Fruit fly (Drosophila melanogaster) whole organism, prepupa: Measurements from ENCODE around the gene CG6071.

Experiments used
- CG10631 ChIP-seq: fragments of 200-800 bp; sonication (Bioruptor generic); optimal IDR thresholded peaks from 2 replicates; lab custom pipeline; 2016; ENCODE audit warnings: missing biosample characterization, missing genetic modification characterization
- CG11294 ChIP-seq: fragments of 200-800 bp; sonication (Bioruptor generic); IDR thresholded peaks from 2 replicates; pipeline ENCODE4 v1.3.6; 2022; ENCODE audit warnings: missing biosample characterization, missing genetic modification characterization
- CG11762 ChIP-seq: fragments of 200-800 bp; sonication (Bioruptor generic); optimal IDR thresholded peaks from 3 replicates; lab custom pipeline; 2016; ENCODE audit warnings: missing biosample characterization, missing genetic modification characterization; ENCODE audit not compliant: insufficient read depth
- CG1621 ChIP-seq: fragments of 200-800 bp; sonication (Bioruptor generic); optimal IDR thresholded peaks from 3 replicates; lab custom pipeline; 2018; ENCODE audit warnings: missing biosample characterization, mild to moderate bottlenecking, missing genetic modification characterization
- CG16779 ChIP-seq: fragments of 200-800 bp; sonication (Bioruptor generic); optimal IDR thresholded peaks from 3 replicates; lab custom pipeline; 2017; ENCODE audit warnings: missing biosample characterization, mild to moderate bottlenecking, missing genetic modification characterization
- CG3032 ChIP-seq: fragments of 200-800 bp; optimal IDR thresholded peaks from 2 replicates; lab custom pipeline; 2019; ENCODE audit warnings: missing biosample characterization, mild to moderate bottlenecking, missing genetic modification characterization, moderate library complexity
- CG32006 ChIP-seq: fragments of 200-800 bp; sonication (Bioruptor generic); optimal IDR thresholded peaks from 3 replicates; lab custom pipeline; 2017; ENCODE audit warnings: missing biosample characterization, mild to moderate bottlenecking, missing genetic modification characterization
- CG34406 ChIP-seq: fragments of 200-800 bp; sonication (Bioruptor generic); optimal IDR thresholded peaks from 3 replicates; lab custom pipeline; 2016; ENCODE audit warnings: missing biosample characterization, missing genetic modification characterization
- CG3919 ChIP-seq: fragments of 200-800 bp; sonication (Bioruptor generic); optimal IDR thresholded peaks from 3 replicates; lab custom pipeline; 2016; ENCODE audit warnings: missing biosample characterization, missing genetic modification characterization
- CG4318 ChIP-seq: fragments of 200-800 bp; sonication (Bioruptor generic); optimal IDR thresholded peaks from 3 replicates; lab custom pipeline; 2017; ENCODE audit warnings: missing biosample characterization, mild to moderate bottlenecking, missing genetic modification characterization
- CG6163 ChIP-seq: fragments of 200-800 bp; sonication (Bioruptor generic); IDR thresholded peaks from 3 replicates; pipeline ENCODE4 v1.3.6; 2022; ENCODE audit warnings: missing biosample characterization, missing genetic modification characterization
- CG6276 ChIP-seq: fragments of 200-800 bp; sonication (Bioruptor generic); optimal IDR thresholded peaks from 2 replicates; lab custom pipeline; 2017; ENCODE audit warnings: missing biosample characterization, mild to moderate bottlenecking, missing genetic modification characterization
- CG6792 ChIP-seq: fragments of 200-800 bp; sonication (Bioruptor generic); optimal IDR thresholded peaks from 3 replicates; lab custom pipeline; 2016; ENCODE audit warnings: missing biosample characterization, missing genetic modification characterization
- CG6808 ChIP-seq: fragments of 200-800 bp; sonication (Bioruptor generic); optimal IDR thresholded peaks from 3 replicates; lab custom pipeline; 2017; ENCODE audit warnings: missing biosample characterization, missing genetic modification characterization, mild to moderate bottlenecking, moderate library complexity, missing genetic modification reagents
- CG6854 ChIP-seq: fragments of 200-800 bp; sonication (Bioruptor generic); optimal IDR thresholded peaks from 2 replicates; lab custom pipeline; 2017; ENCODE audit warnings: missing biosample characterization, mild to moderate bottlenecking, missing genetic modification characterization
- CG7368 ChIP-seq: fragments of 200-800 bp; sonication (Bioruptor generic); optimal IDR thresholded peaks from 3 replicates; lab custom pipeline; 2016; ENCODE audit warnings: missing biosample characterization, missing genetic modification characterization
- CG8119 ChIP-seq: fragments of 200-800 bp; sonication (Bioruptor generic); IDR thresholded peaks from 3 replicates; pipeline ENCODE4 v1.3.6; 2022; ENCODE audit warnings: missing biosample characterization, missing genetic modification characterization
- CG8319 ChIP-seq: fragments of 200-800 bp; sonication (Bioruptor generic); optimal IDR thresholded peaks from 3 replicates; lab custom pipeline; 2016; ENCODE audit warnings: missing biosample characterization, missing genetic modification characterization
- CG8632 ChIP-seq: fragments of 200-800 bp; sonication (Bioruptor generic); optimal IDR thresholded peaks from 3 replicates; lab custom pipeline; 2016; ENCODE audit warnings: missing biosample characterization, missing genetic modification characterization
- CG9139 ChIP-seq: fragments of 200-800 bp; sonication (Bioruptor generic); optimal IDR thresholded peaks from 3 replicates; lab custom pipeline; 2017; ENCODE audit warnings: missing biosample characterization, mild to moderate bottlenecking, missing genetic modification characterization
- Eip75B ChIP-seq: fragments of 200-800 bp; sonication (Bioruptor generic); optimal IDR thresholded peaks from 3 replicates; lab custom pipeline; 2016; ENCODE audit warnings: missing biosample characterization, missing genetic modification characterization
- Eip78C ChIP-seq: fragments of 200-800 bp; sonication (Bioruptor generic); peaks from one replicate; lab custom pipeline; 2016; ENCODE audit warnings: missing biosample characterization, missing genetic modification characterization
- Eip93F ChIP-seq: fragments of 200-800 bp; sonication (Bioruptor generic); optimal IDR thresholded peaks from 2 replicates; lab custom pipeline; 2016; ENCODE audit warnings: missing biosample characterization, mild to moderate bottlenecking, missing genetic modification characterization
- Ets21C ChIP-seq: fragments of 200-800 bp; sonication (Bioruptor generic); optimal IDR thresholded peaks from 3 replicates; lab custom pipeline; 2016; ENCODE audit warnings: missing biosample characterization, missing genetic modification characterization
- Ets96B ChIP-seq: fragments of 200-800 bp; optimal IDR thresholded peaks from 2 replicates; lab custom pipeline; 2019; ENCODE audit warnings: missing biosample characterization, mild to moderate bottlenecking, missing genetic modification characterization, moderate library complexity
- Gug ChIP-seq: fragments of 200-800 bp; sonication (Bioruptor generic); IDR thresholded peaks from 2 replicates; pipeline ENCODE4 v1.3.6; 2022; ENCODE audit warnings: missing biosample characterization, missing genetic modification characterization
- Hr38 ChIP-seq: sonication (Bioruptor generic); optimal IDR thresholded peaks from 2 replicates; lab custom pipeline; 2016; ENCODE audit warnings: missing biosample characterization, missing genetic modification characterization
- Hr4 ChIP-seq: fragments of 200-800 bp; sonication (Bioruptor generic); optimal IDR thresholded peaks from 3 replicates; lab custom pipeline; 2016; ENCODE audit warnings: missing biosample characterization, missing genetic modification characterization
- OdsH ChIP-seq: fragments of 200-800 bp; sonication (Bioruptor generic); optimal IDR thresholded peaks from 3 replicates; lab custom pipeline; 2016; ENCODE audit warnings: missing biosample characterization, missing genetic modification characterization
- Smox ChIP-seq: fragments of 200-800 bp; sonication (Bioruptor generic); optimal IDR thresholded peaks from 3 replicates; lab custom pipeline; 2016; ENCODE audit warnings: missing biosample characterization, missing genetic modification characterization
- Sox102F ChIP-seq: fragments of 200-800 bp; sonication (Bioruptor generic); optimal IDR thresholded peaks from 2 replicates; lab custom pipeline; 2016; ENCODE audit warnings: missing biosample characterization, mild to moderate bottlenecking, missing genetic modification characterization
- Sox15 ChIP-seq: fragments of 200-800 bp; sonication (Bioruptor generic); optimal IDR thresholded peaks from 3 replicates; lab custom pipeline; 2016; ENCODE audit warnings: missing biosample characterization, missing genetic modification characterization
- achi ChIP-seq: fragments of 200-800 bp; sonication (Bioruptor generic); optimal IDR thresholded peaks from 3 replicates; lab custom pipeline; 2016; ENCODE audit warnings: missing biosample characterization, missing genetic modification characterization
- cyc ChIP-seq: fragments of 200-800 bp; sonication (Bioruptor generic); optimal IDR thresholded peaks from 3 replicates; lab custom pipeline; 2016; ENCODE audit warnings: missing biosample characterization, missing genetic modification characterization
- dac ChIP-seq: fragments of 200-800 bp; sonication (Bioruptor generic); optimal IDR thresholded peaks from 2 replicates; lab custom pipeline; 2017; ENCODE audit warnings: missing biosample characterization, mild to moderate bottlenecking, missing genetic modification characterization
- dsx ChIP-seq: fragments of 200-800 bp; optimal IDR thresholded peaks from 3 replicates; lab custom pipeline; 2019; ENCODE audit warnings: missing biosample characterization, mild to moderate bottlenecking, missing genetic modification characterization, moderate library complexity; ENCODE audit not compliant: poor library complexity, severe bottlenecking
- eg ChIP-seq: fragments of 200-800 bp; sonication (Bioruptor generic); IDR thresholded peaks from 3 replicates; pipeline ENCODE4 v1.3.6; 2022; ENCODE audit warnings: missing biosample characterization, missing genetic modification characterization
- esn ChIP-seq: fragments of 200-800 bp; sonication (Bioruptor generic); optimal IDR thresholded peaks from 2 replicates; lab custom pipeline; 2016; ENCODE audit warnings: missing biosample characterization, mild to moderate bottlenecking, missing genetic modification characterization, moderate library complexity
- fd59A ChIP-seq: fragments of 200-800 bp; sonication (Bioruptor generic); optimal IDR thresholded peaks from 2 replicates; lab custom pipeline; 2017; ENCODE audit warnings: missing biosample characterization, mild to moderate bottlenecking, missing genetic modification characterization, missing genetic modification reagents
- fd85E ChIP-seq: fragments of 200-800 bp; sonication (Bioruptor generic); optimal IDR thresholded peaks from 3 replicates; lab custom pipeline; 2016; ENCODE audit warnings: missing biosample characterization, missing genetic modification characterization
- fkh ChIP-seq: fragments of 200-800 bp; sonication (Bioruptor generic); optimal IDR thresholded peaks from 3 replicates; lab custom pipeline; 2017; ENCODE audit warnings: missing biosample characterization, mild to moderate bottlenecking, missing genetic modification characterization, moderate library complexity
- lz ChIP-seq: fragments of 200-800 bp; sonication (Bioruptor generic); optimal IDR thresholded peaks from 3 replicates; lab custom pipeline; 2016; ENCODE audit warnings: missing biosample characterization, missing genetic modification characterization
- net ChIP-seq: fragments of 200-800 bp; sonication (Bioruptor generic); optimal IDR thresholded peaks from 3 replicates; lab custom pipeline; 2016; ENCODE audit warnings: missing biosample characterization, missing genetic modification characterization
- pdm3 ChIP-seq: fragments of 200-800 bp; sonication (Bioruptor generic); optimal IDR thresholded peaks from 3 replicates; lab custom pipeline; 2016; ENCODE audit warnings: missing biosample characterization, missing genetic modification characterization
- salr ChIP-seq, 2 experiments: fragments of 200-800 bp; sonication (Bioruptor generic); optimal IDR thresholded peaks; 3 replicates each; lab custom pipeline; 2016 to 2018; ENCODE audit warnings: missing biosample characterization in 2 of 2, missing genetic modification characterization in 2 of 2, mild to moderate bottlenecking in 1 of 2
- spab ChIP-seq: fragments of 200-800 bp; sonication (Bioruptor generic); optimal IDR thresholded peaks from 2 replicates; lab custom pipeline; 2017; ENCODE audit warnings: missing biosample characterization, mild to moderate bottlenecking, missing genetic modification characterization, missing genetic modification reagents
- ss ChIP-seq, 2 experiments: fragments of 200-800 bp; sonication (Bioruptor generic); optimal IDR thresholded peaks; 2 replicates in 1 of 2; 3 replicates in 1 of 2; lab custom pipeline; 2017 to 2018; ENCODE audit warnings: mild to moderate bottlenecking in 2 of 2, missing biosample characterization in 2 of 2, missing genetic modification characterization in 2 of 2, moderate library complexity in 1 of 2
- svp ChIP-seq: fragments of 200-800 bp; sonication (Bioruptor generic); peaks from one replicate; lab custom pipeline; 2016; ENCODE audit warnings: missing biosample characterization, missing genetic modification characterization
- topi ChIP-seq: fragments of 200-800 bp; sonication (Bioruptor generic); optimal IDR thresholded peaks from 3 replicates; lab custom pipeline; 2016; ENCODE audit warnings: missing biosample characterization, missing genetic modification characterization
- vri ChIP-seq: fragments of 200-800 bp; sonication (Bioruptor generic); optimal IDR thresholded peaks from 3 replicates; lab custom pipeline; 2016; ENCODE audit warnings: missing biosample characterization, mild to moderate bottlenecking, missing genetic modification characterization

The CG6071 gene

dm6 chr3L:11656189-11656588, 10.4 kb upstream of the CG6071 start (continued):
- TF ChIP-seq fd85E: no peak
- peak; percentile 44 for TF ChIP-seq CG6792 (GFP tag; lab: Kevin White, UChicago)
- no peak for TF ChIP-seq CG8632
- peak; percentile 62 for TF ChIP-seq OdsH (GFP tag; lab: Kevin White, UChicago)
- no peak for TF ChIP-seq lz (GFP tag; lab: Kevin White, UChicago)
- TF ChIP-seq CG3032: no peak
- TF ChIP-seq dac: peak; percentile 48

dm6 chr3L:11648410-11648809, 2.6 kb upstream of the CG6071 start, which contains the start of the genes RIOK1 and Polr3H:
TSS of gene RIOK1 (minus strand) at chr3L:11648474.
TSS of gene Polr3H (plus strand) at chr3L:11648756.
- TF ChIP-seq CG16779 (tag; lab: Kevin White, UChicago) (no peak), Sox15 (peak; percentile 58), CG3919 (GFP tag; lab: Kevin White, UChicago) (no peak), salr (GFP tag; optimal IDR thresholded peaks at IDR 0.05; lab: Kevin White, UChicago) (peak in 1 of 2 experiments; percentile 24), dsx (no peak), dac (no peak), spab (no peak), CG8119 (GFP tag; lab: Robert Waterston, UW) (no peak), CG6163 (GFP tag; lab: Robert Waterston, UW) (no peak), CG34406 (GFP tag; lab: Kevin White, UChicago) (no peak), CG6808 (GFP tag; lab: Kevin White, UChicago) (no peak), esn (GFP tag; lab: Kevin White, UChicago) (peak; percentile 79), topi (GFP tag; lab: Kevin White, UChicago) (no peak), Eip93F (GFP tag; lab: Kevin White, UChicago) (no peak), CG11762 (peak; percentile 49), Hr38 (GFP tag; lab: Kevin White, UChicago) (no peak), CG10631 (GFP tag; lab: Kevin White, UChicago) (peak; percentile 65), CG1621 (tag; lab: Kevin White, UChicago) (no peak), Gug (no peak), CG8319 (GFP tag; lab: Kevin White, UChicago) (peak; percentile 37), pdm3 (GFP tag; lab: Kevin White, UChicago) (no peak), Hr4 (GFP tag; lab: Kevin White, UChicago) (no peak), net (no peak), ss (GFP tag; optimal IDR thresholded peaks at IDR 0.05; lab: Kevin White, UChicago) (no peak), Ets21C (GFP tag; lab: Kevin White, UChicago) (no peak), CG32006 (GFP tag; lab: Kevin White, UChicago) (no peak), eg (GFP tag; lab: Robert Waterston, UW) (peak; percentile 65), fd85E (no peak), achi (GFP tag; lab: Kevin White, UChicago) (peak; percentile 70), Sox102F (GFP tag; lab: Kevin White, UChicago) (peak; percentile 62), Smox (GFP tag; lab: Kevin White, UChicago) (no peak), CG6854 (no peak), lz (GFP tag; lab: Kevin White, UChicago) (peak; percentile 69), cyc (GFP tag; lab: Kevin White, UChicago) (no peak), vri (GFP tag; lab: Kevin White, UChicago) (no peak), CG9139 (GFP tag; lab: Kevin White, UChicago) (no peak), fd59A (GFP tag; lab: Kevin White, UChicago) (no peak), OdsH (GFP tag; lab: Kevin White, UChicago) (peak; percentile 79), Eip75B (GFP tag; lab: Kevin White, UChicago) (no peak), CG7368 (peak; percentile 53), Eip78C (GFP tag; lab: Kevin White, UChicago) (no peak), svp (GFP tag; lab: Kevin White, UChicago) (no peak), CG6792 (GFP tag; lab: Kevin White, UChicago) (no peak), CG4318 (GFP tag; lab: Kevin White, UChicago) (no peak), fkh (no peak), CG8632 (peak; percentile 4), CG11294 (GFP tag; lab: Robert Waterston, UW) (no peak), CG6276 (GFP tag; lab: Kevin White, UChicago) (no peak), CG3032 (no peak), Ets96B (tag; lab: Kevin White, UChicago) (no peak)
